Worm (Caenorhabditis elegans) whole organism, L3 larva: ENCODE data around the gene str-176.

Source experiments
- ama-1 ChIP-seq: fragments of 150-350 bp; optimal IDR thresholded peaks from 2 replicates; lab custom pipeline; 2018
- lin-39 ChIP-seq: fragments of 150-350 bp; optimal IDR thresholded peaks from 2 replicates; lab custom pipeline; 2018; ENCODE audit warnings: missing biosample characterization, missing genetic modification reagents, missing genetic modification characterization
- nhr-11 ChIP-seq: fragments of 150-350 bp; optimal IDR thresholded peaks from 2 replicates; lab custom pipeline; 2014; ENCODE audit warnings: missing biosample characterization, missing genetic modification characterization
- nhr-25 ChIP-seq: sonication (generic microtip); optimal IDR thresholded peaks from 2 replicates; lab custom pipeline; 2017; ENCODE audit warnings: missing biosample characterization, missing genetic modification characterization
- nhr-77 ChIP-seq: fragments of 150-350 bp; optimal IDR thresholded peaks from 2 replicates; lab custom pipeline; 2014; ENCODE audit warnings: missing biosample characterization, missing genetic modification characterization
- skn-1 ChIP-seq: fragments of 150-350 bp; optimal IDR thresholded peaks from 2 replicates; lab custom pipeline; 2014; ENCODE audit warnings: missing biosample characterization, missing genetic modification characterization
- unc-39 ChIP-seq: sonication (generic microtip); optimal IDR thresholded peaks from 4 replicates; lab custom pipeline; 2017; ENCODE audit warnings: missing biosample characterization, missing genetic modification characterization

DNA sequence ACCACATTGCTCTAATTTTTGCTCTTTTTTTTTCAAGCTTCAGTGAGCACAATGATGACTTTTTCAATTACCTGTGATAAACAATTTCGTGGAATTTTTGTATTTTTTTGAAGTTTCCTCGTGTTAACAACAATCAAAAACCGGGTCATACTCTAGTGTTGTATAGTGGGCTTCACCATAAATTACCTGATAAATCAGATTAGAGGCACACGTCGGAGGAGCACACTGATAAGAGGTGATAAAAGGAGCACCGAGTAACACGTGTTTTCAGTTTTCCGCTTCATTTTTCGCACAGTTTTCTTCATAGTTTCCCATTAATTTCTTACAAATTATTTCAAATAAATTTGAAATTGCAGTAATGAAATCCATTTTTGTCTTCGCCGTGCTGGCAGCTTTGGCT, 17.7 kb upstream of the str-176 start, which contains the start of gene spp-8:
- TF ChIP-seq nhr-77 (no peak), ama-1 (lab: Kevin White, UChicago) (no peak), unc-39 (tag; lab: Kevin White, UChicago) (no peak), nhr-11 (tag; lab: Kevin White, UChicago) (no peak), skn-1 (tag; lab: Kevin White, UChicago) (no peak), lin-39 (tag; lab: Kevin White, UChicago) (no peak), nhr-25 (tag; lab: Kevin White, UChicago) (no peak)
